Worm (Caenorhabditis elegans): ENCODE data around the gene tag-307.

tag-307 gene

DNA sequence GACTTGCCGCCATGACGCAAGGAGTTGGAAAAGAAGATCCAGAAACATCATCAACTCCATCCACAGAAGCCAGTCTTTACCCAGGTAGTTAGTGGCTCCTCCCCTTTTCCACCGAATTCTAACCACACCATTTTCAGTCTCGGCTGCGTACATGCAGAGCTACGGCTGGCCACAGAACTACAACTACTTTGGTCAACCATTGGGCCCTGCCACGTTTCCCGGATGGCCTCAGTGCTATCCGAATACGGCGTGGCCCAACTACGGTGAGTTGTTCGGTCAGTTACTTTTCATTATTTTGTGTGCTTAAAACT is 42.0 kb downstream of the tag-307 start:
- TF ChIP-seq gmeb-1 (tag; optimal IDR thresholded peaks at IDR 0.05) (no peak), lin-11 (tag; optimal IDR thresholded peaks at IDR 0.05) (no peak)

DNA sequence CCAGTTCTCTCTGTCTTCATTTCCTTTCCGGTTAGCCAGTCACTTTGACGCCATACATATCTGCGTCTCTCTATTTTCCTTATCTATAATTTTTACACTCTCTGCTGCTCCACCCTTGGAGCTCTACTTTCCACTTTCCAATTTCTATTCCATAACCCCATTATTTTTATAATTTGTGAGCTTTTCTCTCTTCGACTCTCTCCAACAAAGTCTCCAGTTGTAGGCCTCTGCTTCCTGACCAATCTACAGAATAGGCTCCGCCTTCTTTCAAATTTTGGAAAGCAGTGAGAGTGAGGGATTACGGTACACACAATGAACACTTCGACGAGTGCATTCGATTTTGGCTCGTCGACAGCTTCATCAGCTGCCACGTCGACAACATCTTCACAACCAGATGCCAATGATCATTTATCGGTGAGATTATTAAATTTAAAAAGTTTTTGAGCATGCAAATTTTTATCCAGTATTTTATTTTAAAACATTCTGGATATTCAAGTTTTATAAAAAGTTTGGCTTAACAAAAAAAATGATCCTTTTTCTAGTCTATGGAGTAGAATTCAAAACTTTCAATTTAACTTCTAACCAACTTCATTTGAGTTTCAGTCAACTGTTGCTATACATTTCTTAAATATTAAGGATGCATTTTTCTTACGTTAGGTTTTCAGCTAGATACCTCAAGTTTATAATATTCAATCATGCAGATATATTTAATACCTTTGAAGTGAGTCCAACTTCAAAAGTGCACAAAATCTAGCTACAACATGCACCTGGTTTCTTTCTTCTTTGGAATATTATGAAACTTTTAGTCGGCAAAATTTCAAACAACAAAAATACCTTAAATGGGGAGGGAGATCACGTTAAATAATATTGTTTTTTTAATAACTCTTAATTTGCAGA is 42.6 kb downstream of the tag-307 start, which contains the start of gene egl-5:
egl-5 (plus strand) TSS at position 216 of the 897 bp plus-strand sequence.
- TF ChIP-seq alr-1 (tag; optimal IDR thresholded peaks at IDR 0.05): no peak
- TF ChIP-seq lsy-2 (tag; optimal IDR thresholded peaks at IDR 0.05): peak in 1 of 2 experiments; percentile 25
- TF ChIP-seq sem-4 (tag; optimal IDR thresholded peaks at IDR 0.05): peak; percentile 100

DNA sequence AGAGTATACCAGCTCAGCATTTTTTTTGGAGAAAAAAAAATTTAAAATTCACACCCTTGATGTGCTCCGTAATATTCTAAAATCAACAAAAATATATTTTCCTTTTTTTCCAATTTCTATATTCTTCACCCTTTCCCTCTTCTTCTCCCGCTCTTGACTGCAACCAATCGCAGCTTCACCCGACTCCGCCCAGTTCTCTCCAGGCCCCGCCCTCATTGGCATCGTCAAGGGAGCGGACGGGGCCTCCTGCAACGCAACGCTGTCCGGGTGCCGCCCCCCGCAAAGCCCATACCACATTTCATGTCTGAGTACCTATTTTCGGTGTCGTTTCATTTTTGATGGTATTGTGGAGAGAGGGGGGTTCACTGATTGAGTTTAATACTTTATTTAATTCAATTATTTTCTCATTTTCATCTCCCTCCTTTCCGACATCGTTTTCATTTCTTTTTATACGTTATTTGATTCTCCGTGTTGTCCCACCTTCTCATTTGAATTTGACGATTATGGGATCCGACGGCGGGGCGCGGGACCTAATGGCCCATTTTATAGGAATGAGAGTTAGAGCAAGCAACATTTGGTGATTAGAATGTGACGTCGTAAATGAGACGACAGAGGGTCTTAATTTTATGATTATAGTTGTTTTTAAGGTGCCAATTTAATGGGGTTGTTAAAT is 44.7 kb downstream of the tag-307 start:
- TF ChIP-seq nhr-25 (tag; optimal IDR thresholded peaks at IDR 0.05) (no peak), lsy-2 (tag; optimal IDR thresholded peaks at IDR 0.05) (peak; percentile 6 to 37), lin-13 (GFP tag; optimal IDR thresholded peaks at IDR 0.05) (no peak), nhr-10 (tag; optimal IDR thresholded peaks at IDR 0.05) (no peak), nhr-11 (tag; optimal IDR thresholded peaks at IDR 0.05) (no peak), crh-2 (tag; optimal IDR thresholded peaks at IDR 0.05) (no peak), sma-3 (GFP tag; optimal IDR thresholded peaks at IDR 0.05) (no peak), nhr-129 (tag; optimal IDR thresholded peaks at IDR 0.05) (no peak), Y55F3AM.14 (GFP tag; optimal IDR thresholded peaks at IDR 0.05) (no peak), sem-4 (tag; optimal IDR thresholded peaks at IDR 0.05) (peak; percentile 37), ama-1 (optimal IDR thresholded peaks at IDR 0.05) (no peak), elt-1 (tag; optimal IDR thresholded peaks at IDR 0.05) (no peak)

DNA sequence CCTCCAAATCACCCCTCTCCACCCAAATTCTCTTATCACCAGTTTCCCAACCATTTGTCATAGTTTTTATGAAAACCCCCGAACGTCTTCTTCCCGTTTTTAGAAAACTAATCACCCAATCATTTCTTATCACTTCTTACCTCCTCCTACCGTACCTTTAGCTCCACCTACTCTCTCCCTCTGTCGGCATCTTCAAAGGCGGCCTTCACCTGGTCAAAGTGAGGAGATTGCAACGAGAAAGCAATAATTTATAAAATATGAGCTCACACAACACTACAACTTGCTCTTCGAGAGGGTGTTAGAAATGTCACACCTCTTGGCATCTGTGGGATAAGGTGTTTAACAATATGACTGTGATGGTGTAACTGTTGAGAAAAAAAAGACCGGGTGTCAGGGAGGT is 48.0 kb downstream of the tag-307 start:
- TF ChIP-seq nhr-11 (tag; optimal IDR thresholded peaks at IDR 0.05) (no peak), nhr-25 (tag; optimal IDR thresholded peaks at IDR 0.05) (no peak), ztf-11 (tag; optimal IDR thresholded peaks at IDR 0.05) (no peak), unc-62 (GFP tag; optimal IDR thresholded peaks at IDR 0.05) (no peak), mbf-1 (tag; optimal IDR thresholded peaks at IDR 0.05) (no peak), ztf-1 (GFP tag; conservative IDR thresholded peaks at IDR 0.05) (no peak), lin-39 (tag; optimal IDR thresholded peaks at IDR 0.05) (no peak), sem-4 (tag; optimal IDR thresholded peaks at IDR 0.05) (no peak), nhr-12 (tag; optimal IDR thresholded peaks at IDR 0.05) (no peak), nhr-77 (tag; optimal IDR thresholded peaks at IDR 0.05) (no peak), aly-2 (tag; optimal IDR thresholded peaks at IDR 0.05) (no peak), dmd-4 (tag; optimal IDR thresholded peaks at IDR 0.05) (no peak), ceh-16 (tag; optimal IDR thresholded peaks at IDR 0.05) (no peak), snpc-4 (tag; optimal IDR thresholded peaks at IDR 0.05) (no peak), lin-11 (tag; optimal IDR thresholded peaks at IDR 0.05) (no peak), nhr-237 (tag; optimal IDR thresholded peaks at IDR 0.05) (no peak), peb-1 (tag; optimal IDR thresholded peaks at IDR 0.05) (no peak), mdl-1 (tag; optimal IDR thresholded peaks at IDR 0.05) (no peak), mab-5 (tag; optimal IDR thresholded peaks at IDR 0.05) (no peak), R02D3.7 (tag; optimal IDR thresholded peaks at IDR 0.05) (no peak)

DNA sequence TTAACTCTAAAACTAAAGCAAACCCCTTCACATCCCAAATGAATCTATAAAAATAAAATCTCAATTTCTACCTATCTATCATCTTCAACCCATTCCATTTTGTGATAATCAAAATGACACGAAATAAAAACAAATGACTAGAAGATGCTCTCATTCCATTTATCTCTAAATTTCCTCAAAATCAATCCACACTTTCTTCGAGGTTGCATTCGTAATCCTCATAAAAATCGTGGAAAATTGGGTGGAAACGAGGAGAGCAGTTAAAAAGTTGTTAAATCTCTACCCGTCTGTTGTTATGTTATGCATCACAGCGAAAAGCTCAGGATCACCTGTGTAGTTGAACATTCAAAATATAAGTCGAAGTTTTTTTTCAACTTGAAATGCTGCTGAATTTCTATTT is 50.1 kb downstream of the tag-307 start:
- no peak for TF ChIP-seq mbf-1 (tag; optimal IDR thresholded peaks at IDR 0.05)
- TF ChIP-seq aly-2 (tag; optimal IDR thresholded peaks at IDR 0.05): no peak
- no peak for TF ChIP-seq nhr-12 (tag; optimal IDR thresholded peaks at IDR 0.05)
- TF ChIP-seq nhr-77 (tag; optimal IDR thresholded peaks at IDR 0.05): no peak
- TF ChIP-seq lin-11 (tag; optimal IDR thresholded peaks at IDR 0.05): no peak
- no peak for TF ChIP-seq elt-3 (tag; optimal IDR thresholded peaks at IDR 0.05)
- no peak for TF ChIP-seq blmp-1 (tag; optimal IDR thresholded peaks at IDR 0.05; ENCODE audit: insufficient read depth)
- no peak for TF ChIP-seq sem-4 (tag; optimal IDR thresholded peaks at IDR 0.05)
